Worm (Caenorhabditis elegans) whole organism, L1 larva: ENCODE results near the gene let-716.

ENCODE experiments used
- aly-2 ChIP-seq: fragments of 150-350 bp; optimal IDR thresholded peaks from 2 replicates; lab custom pipeline; 2014; ENCODE audit warnings: missing biosample characterization, missing genetic modification characterization
- elt-3 ChIP-seq, 6 experiments: fragments of 150-350 bp in 1 of 6; sonication (generic microtip); optimal IDR thresholded peaks; 2 replicates each; lab custom pipeline; 2017 to 2018; ENCODE audit warnings: missing biosample characterization in 6 of 6, missing genetic modification characterization in 6 of 6, inconsistent platforms in 1 of 6
- fos-1 ChIP-seq: fragments of 150-350 bp; optimal IDR thresholded peaks from 2 replicates; lab custom pipeline; 2014; ENCODE audit warnings: missing biosample characterization, missing genetic modification characterization
- mdl-1 ChIP-seq, 2 experiments: fragments of 150-350 bp; optimal IDR thresholded peaks; 2 replicates each; lab custom pipeline; 2014 to 2017; ENCODE audit warnings: missing biosample characterization in 2 of 2, missing genetic modification characterization in 2 of 2, inconsistent platforms in 1 of 2
- nhr-90 ChIP-seq: sonication (generic microtip); optimal IDR thresholded peaks from 2 replicates; lab custom pipeline; 2016; ENCODE audit warnings: mild to moderate bottlenecking, missing genetic modification characterization, missing compliant biosample characterization; ENCODE audit not compliant: poor library complexity
- tbx-2 ChIP-seq: sonication (generic microtip); optimal IDR thresholded peaks from 2 replicates; lab custom pipeline; 2016; ENCODE audit warnings: missing genetic modification characterization, missing compliant biosample characterization

DNA sequence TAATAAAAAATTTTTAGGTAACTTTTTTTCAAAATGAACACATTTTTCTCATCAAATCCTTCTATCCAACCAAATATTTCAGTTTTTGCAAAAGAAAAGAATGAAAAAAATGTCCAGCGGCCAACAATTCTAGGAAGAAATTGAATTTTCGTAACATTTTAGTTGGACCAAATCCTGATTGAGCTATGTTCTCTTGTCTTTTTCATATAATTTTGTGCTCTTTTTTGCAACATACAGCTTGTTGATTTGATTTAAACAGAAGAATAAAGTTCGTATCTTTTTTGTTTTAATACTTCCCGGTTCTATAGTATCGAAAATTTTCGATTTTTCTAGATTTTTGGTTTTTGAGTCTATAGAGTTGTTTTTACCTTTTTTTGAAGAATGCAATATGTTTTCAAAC, 16.1 kb downstream of the let-716 start:
- TF ChIP-seq aly-2 (tag; lab: Kevin White, UChicago) (no peak), tbx-2 (tag; lab: Kevin White, UChicago) (no peak), nhr-90 (tag; lab: Kevin White, UChicago) (no peak), mdl-1 (tag; optimal IDR thresholded peaks at IDR 0.05; lab: Kevin White, UChicago) (no peak), fos-1 (tag; lab: Kevin White, UChicago) (no peak), elt-3 (tag; optimal IDR thresholded peaks at IDR 0.05; lab: Kevin White, UChicago) (no peak)
